Fruit fly (Drosophila melanogaster) whole organism, embryonic: ENCODE results near the gene Cbp20.

Source experiments
- Atf3 ChIP-seq: fragments of 200-800 bp; sonication (Bioruptor generic); optimal IDR thresholded peaks from 3 replicates; lab custom pipeline; 2016; ENCODE audit warnings: missing biosample characterization, missing genetic modification characterization
- BEAF-32 ChIP-seq: fragments of 200-800 bp; sonication (Bioruptor generic); optimal IDR thresholded peaks from 3 replicates; lab custom pipeline; 2017; ENCODE audit warnings: missing biosample characterization, missing genetic modification characterization, mild to moderate bottlenecking, moderate library complexity, missing genetic modification reagents
- BtbVII ChIP-seq: fragments of 200-800 bp; sonication (Bioruptor generic); optimal IDR thresholded peaks from 3 replicates; lab custom pipeline; 2017; ENCODE audit warnings: missing biosample characterization, mild to moderate bottlenecking, missing genetic modification characterization
- CG10462 ChIP-seq: fragments of 200-800 bp; sonication (Bioruptor generic); optimal IDR thresholded peaks from 2 replicates; lab custom pipeline; 2016; ENCODE audit warnings: missing biosample characterization, missing genetic modification characterization
- CG11085 ChIP-seq: fragments of 200-800 bp; sonication (Bioruptor generic); IDR thresholded peaks from 2 replicates; pipeline ENCODE4 v1.3.6; 2022; ENCODE audit warnings: missing biosample characterization, missing genetic modification characterization
- CG12104 ChIP-seq: fragments of 200-800 bp; sonication (Bioruptor generic); optimal IDR thresholded peaks from 3 replicates; lab custom pipeline; 2016; ENCODE audit warnings: missing biosample characterization, missing genetic modification characterization
- CG12155 ChIP-seq: fragments of 200-800 bp; sonication (Bioruptor generic); optimal IDR thresholded peaks from 3 replicates; lab custom pipeline; 2016; ENCODE audit warnings: missing biosample characterization, missing genetic modification characterization
- CG13123 ChIP-seq: fragments of 200-800 bp; sonication (Bioruptor generic); optimal IDR thresholded peaks from 2 replicates; lab custom pipeline; 2016; ENCODE audit warnings: missing biosample characterization, missing genetic modification characterization
- CG13424 ChIP-seq: fragments of 200-800 bp; sonication (Bioruptor generic); optimal IDR thresholded peaks from 2 replicates; lab custom pipeline; 2019; ENCODE audit warnings: missing biosample characterization, mild to moderate bottlenecking, missing genetic modification characterization, moderate library complexity
- CG14014 ChIP-seq: fragments of 200-800 bp; sonication (Bioruptor generic); IDR thresholded peaks from 2 replicates; pipeline ENCODE4 v1.3.6; 2022; ENCODE audit warnings: missing biosample characterization, missing genetic modification characterization
- CG1529 ChIP-seq: fragments of 200-800 bp; sonication (Bioruptor generic); optimal IDR thresholded peaks from 3 replicates; lab custom pipeline; 2018; ENCODE audit warnings: missing biosample characterization, missing genetic modification characterization
- CG15601 ChIP-seq: fragments of 200-800 bp; sonication (Bioruptor generic); optimal IDR thresholded peaks from 3 replicates; lab custom pipeline; 2019; ENCODE audit warnings: missing biosample characterization, mild to moderate bottlenecking, missing genetic modification characterization, moderate library complexity
- CG18599 ChIP-seq: fragments of 200-800 bp; sonication (Bioruptor generic); optimal IDR thresholded peaks from 3 replicates; lab custom pipeline; 2017; ENCODE audit warnings: missing biosample characterization, missing genetic modification characterization, mild to moderate bottlenecking, moderate library complexity, missing genetic modification reagents
- CG2202 ChIP-seq: fragments of 200-800 bp; sonication (Bioruptor generic); optimal IDR thresholded peaks from 2 replicates; lab custom pipeline; 2018; ENCODE audit warnings: missing biosample characterization, mild to moderate bottlenecking, missing genetic modification characterization
- CG30431 ChIP-seq: fragments of 200-800 bp; sonication (Bioruptor generic); optimal IDR thresholded peaks from 2 replicates; lab custom pipeline; 2017; ENCODE audit warnings: missing biosample characterization, missing genetic modification characterization
- CG32767 ChIP-seq: fragments of 200-800 bp; sonication (Bioruptor generic); IDR thresholded peaks from 2 replicates; pipeline ENCODE4 v1.3.6; 2022; ENCODE audit warnings: missing biosample characterization, missing genetic modification characterization
- CG43689 ChIP-seq: fragments of 200-800 bp; sonication (Bioruptor generic); IDR thresholded peaks from 2 replicates; pipeline ENCODE4 v1.3.6; 2022; ENCODE audit warnings: missing biosample characterization, missing genetic modification characterization
- CG6689 ChIP-seq: fragments of 200-800 bp; sonication (Bioruptor generic); IDR thresholded peaks from 2 replicates; pipeline ENCODE4 v1.3.6; 2022; ENCODE audit warnings: missing biosample characterization, missing genetic modification characterization
- CG9437 ChIP-seq: fragments of 200-800 bp; sonication (Bioruptor generic); optimal IDR thresholded peaks from 2 replicates; lab custom pipeline; 2018; ENCODE audit warnings: missing biosample characterization, mild to moderate bottlenecking, missing genetic modification characterization
- Doc2 ChIP-seq: fragments of 200-800 bp; sonication (Bioruptor generic); IDR thresholded peaks from 2 replicates; pipeline ENCODE4 v1.3.6; 2022; ENCODE audit warnings: missing biosample characterization, missing genetic modification characterization
- HHEX ChIP-seq: fragments of 200-800 bp; sonication (Bioruptor generic); optimal IDR thresholded peaks from 3 replicates; lab custom pipeline; 2017; ENCODE audit warnings: missing biosample characterization, mild to moderate bottlenecking, missing genetic modification characterization, missing genetic modification reagents
- HLHmδ ChIP-seq: fragments of 200-800 bp; sonication (Bioruptor generic); optimal IDR thresholded peaks from 2 replicates; lab custom pipeline; 2018; ENCODE audit warnings: missing biosample characterization, mild to moderate bottlenecking, missing genetic modification characterization, moderate library complexity
- HmgD ChIP-seq: fragments of 200-800 bp; sonication (Bioruptor generic); optimal IDR thresholded peaks from 3 replicates; lab custom pipeline; 2016; ENCODE audit warnings: missing biosample characterization, missing genetic modification characterization
- Hmr ChIP-seq: fragments of 200-800 bp; sonication (Bioruptor generic); optimal IDR thresholded peaks from 3 replicates; lab custom pipeline; 2017; ENCODE audit warnings: mild to moderate bottlenecking, missing biosample characterization, missing genetic modification reagents, missing genetic modification characterization
- NC2α ChIP-seq: fragments of 200-800 bp; sonication (Bioruptor generic); optimal IDR thresholded peaks from 2 replicates; lab custom pipeline; 2016; ENCODE audit warnings: missing biosample characterization, missing genetic modification characterization
- Oli ChIP-seq: fragments of 200-800 bp; sonication (Bioruptor generic); optimal IDR thresholded peaks from 2 replicates; lab custom pipeline; 2018; ENCODE audit warnings: missing biosample characterization, mild to moderate bottlenecking, missing genetic modification characterization, moderate library complexity
- Ptx1 ChIP-seq: fragments of 200-800 bp; sonication (Bioruptor generic); IDR thresholded peaks from 2 replicates; pipeline ENCODE4 v1.3.6; 2022; ENCODE audit warnings: missing biosample characterization, missing genetic modification characterization
- Spps ChIP-seq: fragments of 200-800 bp; sonication (Bioruptor generic); optimal IDR thresholded peaks from 2 replicates; lab custom pipeline; 2018; ENCODE audit warnings: missing biosample characterization, mild to moderate bottlenecking, missing genetic modification characterization
- amos ChIP-seq: fragments of 200-800 bp; sonication (Bioruptor generic); IDR thresholded peaks from 2 replicates; pipeline ENCODE4 v1.3.6; 2022; ENCODE audit warnings: missing biosample characterization, missing genetic modification characterization; ENCODE audit not compliant: partially characterized antibody
- aop ChIP-seq: fragments of 200-800 bp; sonication (Bioruptor generic); IDR thresholded peaks from 2 replicates; pipeline ENCODE4 v1.3.6; 2022; ENCODE audit warnings: missing biosample characterization, missing genetic modification characterization
- az2 ChIP-seq: fragments of 200-800 bp; sonication (Bioruptor generic); optimal IDR thresholded peaks from 3 replicates; lab custom pipeline; 2016; ENCODE audit warnings: missing biosample characterization, missing genetic modification characterization
- bowl ChIP-seq: fragments of 200-800 bp; sonication (Bioruptor generic); IDR thresholded peaks from 2 replicates; pipeline ENCODE4 v1.3.6; 2022; ENCODE audit warnings: missing biosample characterization, missing genetic modification characterization
- en ChIP-seq: fragments of 200-800 bp; sonication (Bioruptor generic); optimal IDR thresholded peaks from 2 replicates; lab custom pipeline; 2016; ENCODE audit warnings: missing biosample characterization, missing genetic modification characterization
- esg ChIP-seq: fragments of 200-800 bp; sonication (Bioruptor generic); conservative IDR thresholded peaks from 2 replicates; pipeline ENCODE4 v1.3.6; 2022; ENCODE audit warnings: missing biosample characterization, missing genetic modification characterization
- fd3F ChIP-seq: fragments of 200-800 bp; sonication (Bioruptor generic); optimal IDR thresholded peaks from 2 replicates; lab custom pipeline; 2018; ENCODE audit warnings: missing biosample characterization, mild to moderate bottlenecking, missing genetic modification characterization, moderate library complexity
- gfzf ChIP-seq: fragments of 200-800 bp; sonication (Bioruptor generic); optimal IDR thresholded peaks from 2 replicates; lab custom pipeline; 2016; ENCODE audit warnings: missing biosample characterization, mild to moderate bottlenecking, missing genetic modification characterization, moderate library complexity
- hbn ChIP-seq: fragments of 200-800 bp; sonication (Bioruptor generic); IDR thresholded peaks from 2 replicates; pipeline ENCODE4 v1.3.6; 2022; ENCODE audit warnings: missing biosample characterization, missing genetic modification characterization; ENCODE audit not compliant: partially characterized antibody
- kay ChIP-seq: fragments of 200-800 bp; sonication (Bioruptor generic); optimal IDR thresholded peaks from 2 replicates; lab custom pipeline; 2016; ENCODE audit warnings: missing biosample characterization, missing genetic modification characterization
- nerfin-2 ChIP-seq: fragments of 200-800 bp; sonication (Bioruptor generic); IDR thresholded peaks from 2 replicates; pipeline ENCODE4 v1.3.6; 2022; ENCODE audit warnings: missing biosample characterization, missing genetic modification characterization; ENCODE audit not compliant: partially characterized antibody
- oc ChIP-seq: fragments of 200-800 bp; sonication (Bioruptor generic); optimal IDR thresholded peaks from 2 replicates; lab custom pipeline; 2018; ENCODE audit warnings: missing biosample characterization, mild to moderate bottlenecking, missing genetic modification characterization, moderate library complexity
- pfk ChIP-seq: fragments of 200-800 bp; sonication (Bioruptor generic); optimal IDR thresholded peaks from 2 replicates; lab custom pipeline; 2018; ENCODE audit warnings: missing biosample characterization, mild to moderate bottlenecking, missing genetic modification characterization, moderate library complexity
- ro ChIP-seq: fragments of 200-800 bp; sonication (Bioruptor generic); IDR thresholded peaks from 2 replicates; pipeline ENCODE4 v1.3.6; 2022; ENCODE audit warnings: missing biosample characterization, missing genetic modification characterization
- salm ChIP-seq: fragments of 200-800 bp; sonication (Bioruptor generic); optimal IDR thresholded peaks from 2 replicates; lab custom pipeline; 2018; ENCODE audit warnings: missing biosample characterization, mild to moderate bottlenecking, missing genetic modification characterization
- sima ChIP-seq: fragments of 200-800 bp; sonication (Bioruptor generic); optimal IDR thresholded peaks from 2 replicates; lab custom pipeline; 2016; ENCODE audit warnings: missing biosample characterization, missing genetic modification characterization
- slbo ChIP-seq: fragments of 200-800 bp; sonication (Bioruptor generic); IDR thresholded peaks from 2 replicates; pipeline ENCODE4 v1.3.6; 2022; ENCODE audit warnings: missing biosample characterization, missing genetic modification characterization
- sug ChIP-seq: fragments of 200-800 bp; optimal IDR thresholded peaks from 2 replicates; lab custom pipeline; 2019; ENCODE audit warnings: missing biosample characterization, mild to moderate bottlenecking, missing genetic modification characterization, moderate library complexity
- tgo ChIP-seq: fragments of 200-800 bp; sonication (Bioruptor generic); IDR thresholded peaks from 3 replicates; pipeline ENCODE4 v1.3.6; 2022; ENCODE audit warnings: missing biosample characterization, missing genetic modification characterization
- tll ChIP-seq, 2 experiments: fragments of 200-800 bp in 1 of 2; fragments of >200 bp in 1 of 2; sonication (Bioruptor generic) in 1 of 2; optimal IDR thresholded peaks; 2 replicates each; lab custom pipeline; 2017 to 2019; ENCODE audit warnings: missing biosample characterization in 2 of 2, missing genetic modification characterization in 2 of 2, mild to moderate bottlenecking in 1 of 2, moderate library complexity in 1 of 2
- vnd ChIP-seq: fragments of 200-800 bp; sonication (Bioruptor generic); IDR thresholded peaks from 3 replicates; pipeline ENCODE4 v1.3.6; 2022; ENCODE audit warnings: missing biosample characterization, missing genetic modification characterization; ENCODE audit not compliant: partially characterized antibody
- vvl ChIP-seq: fragments of 200-800 bp; sonication (Bioruptor generic); IDR thresholded peaks from 2 replicates; pipeline ENCODE4 v1.3.6; 2022; ENCODE audit warnings: missing biosample characterization, missing genetic modification characterization
- zf30C ChIP-seq: fragments of 200-800 bp; sonication (Bioruptor generic); optimal IDR thresholded peaks from 3 replicates; lab custom pipeline; 2018; ENCODE audit warnings: missing biosample characterization, mild to moderate bottlenecking, missing genetic modification characterization

The Cbp20 gene

dm6 chr3R:18185385-18185784 is 20.9 kb downstream of the Cbp20 start, which contains the start of the genes Arp5 and CG7208 (continued):
- TF ChIP-seq CG12104 (GFP tag; lab: Kevin White, UChicago) = peak; percentile 61
- peak; percentile 88 for TF ChIP-seq CG6689 (GFP tag; lab: Robert Waterston, UW)
- TF ChIP-seq CG10462 (GFP tag; lab: Kevin White, UChicago) = peak; percentile 44
- TF ChIP-seq CG30431 = peak; percentile 5
- peak; percentile 67 for TF ChIP-seq CG9437 (GFP tag; lab: Kevin White, UChicago)
- peak; percentile 73 for TF ChIP-seq CG12155 (GFP tag; lab: Kevin White, UChicago)
- no peak for TF ChIP-seq aop (GFP tag; lab: Robert Waterston, UW)
- peak; percentile 57 for TF ChIP-seq vvl
- no peak for TF ChIP-seq hbn
- TF ChIP-seq oc = no peak
- TF ChIP-seq HHEX (GFP tag; lab: Kevin White, UChicago) = peak; percentile 61
- no peak for TF ChIP-seq zf30C (GFP tag; lab: Kevin White, UChicago)
- TF ChIP-seq tgo = peak; percentile 66
- TF ChIP-seq az2 = peak; percentile 66
- TF ChIP-seq Doc2 (GFP tag; lab: Robert Waterston, UW) = no peak
- TF ChIP-seq CG14014 (GFP tag; lab: Robert Waterston, UW) = no peak; the same call in none of the 2 replicates
- no peak for TF ChIP-seq nerfin-2 (GFP tag; lab: Robert Waterston, UW)
- no peak for TF ChIP-seq BtbVII (GFP tag; lab: Kevin White, UChicago)
- no peak for TF ChIP-seq vnd
- peak; percentile 81 for TF ChIP-seq Hmr
- TF ChIP-seq en (GFP tag; lab: Kevin White, UChicago) = peak; percentile 0
- peak; percentile 76 for TF ChIP-seq sug
- no peak for TF ChIP-seq pfk (GFP tag; lab: Kevin White, UChicago)
- peak; percentile 19; the same call in 1 of the 2 replicates for TF ChIP-seq ro (GFP tag; lab: Robert Waterston, UW)
- no peak for TF ChIP-seq bowl (GFP tag; lab: Robert Waterston, UW)
- TF ChIP-seq NC2α (GFP tag; lab: Kevin White, UChicago) = peak; percentile 6
- peak; percentile 5 for TF ChIP-seq salm (tag; lab: Kevin White, UChicago)
- TF ChIP-seq CG18599 (GFP tag; lab: Kevin White, UChicago) = peak; percentile 82
- TF ChIP-seq fd3F (GFP tag; lab: Kevin White, UChicago) = peak; percentile 71
- TF ChIP-seq sima (GFP tag; lab: Kevin White, UChicago) = no peak
- no peak for TF ChIP-seq HLHmδ
- TF ChIP-seq amos (GFP tag; lab: Robert Waterston, UW) = peak; percentile 38; the same call in 1 of the 2 replicates
- TF ChIP-seq Atf3 (GFP tag; lab: Kevin White, UChicago) = peak; percentile 42
- TF ChIP-seq Ptx1 (GFP tag; lab: Robert Waterston, UW) = peak; percentile 62
- TF ChIP-seq esg (GFP tag; lab: Robert Waterston, UW) = peak; percentile 50
- TF ChIP-seq slbo (GFP tag; lab: Robert Waterston, UW) = peak; percentile 85
- peak; percentile 43 for TF ChIP-seq kay (GFP tag; lab: Kevin White, UChicago)
- peak; percentile 29 for TF ChIP-seq Spps
- TF ChIP-seq CG13424 = peak; percentile 69
- TF ChIP-seq tll (GFP tag; optimal IDR thresholded peaks at IDR 0.05; lab: Kevin White, UChicago) = no peak
- no peak for TF ChIP-seq CG2202
- TF ChIP-seq HmgD (GFP tag; lab: Kevin White, UChicago) = no peak
- TF ChIP-seq CG32767 (GFP tag; lab: Robert Waterston, UW) = 0 out of 2 replicates have a peak, but pooled peaks have one; percentile 21
- peak; percentile 67 for TF ChIP-seq CG15601 (tag; lab: Kevin White, UChicago)
- peak; percentile 47 for TF ChIP-seq CG1529 (GFP tag; lab: Kevin White, UChicago)
- TF ChIP-seq BEAF-32 (GFP tag; lab: Kevin White, UChicago) = peak; percentile 41
- peak; percentile 59 for TF ChIP-seq CG11085
- TF ChIP-seq Oli (tag; lab: Kevin White, UChicago) = no peak
- peak; percentile 69 for TF ChIP-seq CG13123 (GFP tag; lab: Kevin White, UChicago)
- TF ChIP-seq gfzf = peak; percentile 39
- TF ChIP-seq CG43689 (GFP tag; lab: Robert Waterston, UW) = no peak
